Worm (Caenorhabditis elegans) whole organism, L1 larva: ENCODE results near the gene ttll-15.
A peak's percentile ranks its signal among the peaks of the same experiment; 100 is the strongest.

ENCODE experiments used
- ceh-82 ChIP-seq, 3 experiments: fragments of 150-350 bp in 1 of 3; sonication (generic microtip) in 2 of 3; optimal IDR thresholded peaks; 2 replicates each; lab custom pipeline; 2014 to 2017; ENCODE audit warnings: missing biosample characterization in 3 of 3, missing genetic modification characterization in 3 of 3
- dpl-1 ChIP-seq, 3 experiments: fragments of 150-350 bp in 2 of 3; sonication (generic microtip) in 1 of 3; optimal IDR thresholded peaks; 2 replicates each; lab custom pipeline; 2014 to 2017; ENCODE audit warnings: missing biosample characterization in 3 of 3, missing genetic modification characterization in 3 of 3, missing genetic modification reagents in 3 of 3
- grh-1 ChIP-seq: fragments of 200-800 bp; sonication (Bioruptor generic); IDR thresholded peaks from 2 replicates; pipeline ENCODE4 v1.3.6; 2022; ENCODE audit warnings: missing genetic modification reagents, missing genetic modification characterization, missing compliant biosample characterization
- irx-1 ChIP-seq: sonication (generic microtip); optimal IDR thresholded peaks from 2 replicates; lab custom pipeline; 2016; ENCODE audit warnings: missing genetic modification characterization, missing compliant biosample characterization
- lin-13 ChIP-seq: fragments of 150-350 bp; optimal IDR thresholded peaks from 2 replicates; lab custom pipeline; 2014; ENCODE audit warnings: missing biosample characterization, missing genetic modification reagents, missing genetic modification characterization
- mep-1 ChIP-seq: fragments of 150-350 bp; optimal IDR thresholded peaks from 2 replicates; lab custom pipeline; 2014; ENCODE audit warnings: missing biosample characterization, missing genetic modification characterization
- nhr-11 ChIP-seq: fragments of 150-350 bp; optimal IDR thresholded peaks from 2 replicates; lab custom pipeline; 2014; ENCODE audit warnings: missing biosample characterization, missing genetic modification characterization
- nhr-12 ChIP-seq: sonication (generic microtip); optimal IDR thresholded peaks from 2 replicates; lab custom pipeline; 2017; ENCODE audit warnings: missing biosample characterization, missing genetic modification characterization
- rnt-1 ChIP-seq: sonication (generic microtip); optimal IDR thresholded peaks from 2 replicates; lab custom pipeline; 2016; ENCODE audit warnings: mild to moderate bottlenecking, missing genetic modification characterization, moderate library complexity, missing compliant biosample characterization
- unc-62 ChIP-seq: fragments of 150-350 bp; optimal IDR thresholded peaks from 2 replicates; lab custom pipeline; 2014; ENCODE audit warnings: missing biosample characterization, missing genetic modification reagents, missing genetic modification characterization
- unc-86 ChIP-seq: sonication (generic microtip); optimal IDR thresholded peaks from 2 replicates; lab custom pipeline; 2016; ENCODE audit warnings: missing genetic modification characterization, missing compliant biosample characterization
- vab-15 ChIP-seq: sonication (generic microtip); optimal IDR thresholded peaks from 2 replicates; lab custom pipeline; 2017; ENCODE audit warnings: missing genotype, mild to moderate bottlenecking, missing genetic modification characterization, missing compliant biosample characterization
- zag-1 ChIP-seq: fragments of 150-350 bp; optimal IDR thresholded peaks from 2 replicates; lab custom pipeline; 2014; ENCODE audit warnings: missing biosample characterization, missing genetic modification characterization
- ztf-11 ChIP-seq, 2 experiments: sonication (generic microtip); optimal IDR thresholded peaks; 2 replicates each; lab custom pipeline; 2016 to 2017; ENCODE audit warnings: missing genetic modification characterization in 2 of 2, missing biosample characterization in 1 of 2, missing compliant biosample characterization in 1 of 2

ce11 chrV:10361830-10362397 is 3.6 kb downstream of the ttll-15 start, which contains the start of gene cash-1:
- TF ChIP-seq irx-1 (tag; lab: Kevin White, UChicago) (no peak), unc-62 (GFP tag; lab: Kevin White, UChicago) (no peak), vab-15 (peak; percentile 46), dpl-1 (GFP tag; optimal IDR thresholded peaks at IDR 0.05; lab: Kevin White, UChicago) (peak; percentile 80 to 89 (median 83)), nhr-12 (no peak), nhr-11 (tag; lab: Kevin White, UChicago) (no peak), ztf-11 (tag; optimal IDR thresholded peaks at IDR 0.05; lab: Kevin White, UChicago) (no peak), lin-13 (peak; percentile 52), rnt-1 (tag; lab: Kevin White, UChicago) (peak; percentile 68), zag-1 (tag; lab: Kevin White, UChicago) (no peak), mep-1 (tag; lab: Kevin White, UChicago) (peak; percentile 71), grh-1 (no peak), unc-86 (no peak), ceh-82 (tag; optimal IDR thresholded peaks at IDR 0.05; lab: Kevin White, UChicago) (peak; percentile 6 to 77 (median 18))
